Worm (Caenorhabditis elegans) whole organism, young adult: ENCODE measurements around the gene C02E7.8.

Experiments
- B0336.3 ChIP-seq: fragments of 200-800 bp; sonication (Bioruptor generic); IDR thresholded peaks from 2 replicates; pipeline ENCODE4 v1.3.6; 2022; ENCODE audit warnings: missing genetic modification characterization, missing compliant biosample characterization
- F39B2.1 ChIP-seq: fragments of 200-800 bp; sonication (Bioruptor generic); IDR thresholded peaks from 2 replicates; pipeline ENCODE4 v1.3.6; 2022; ENCODE audit warnings: missing genetic modification reagents, missing genetic modification characterization, missing compliant biosample characterization
- F57C9.4 ChIP-seq: sonication (generic microtip); optimal IDR thresholded peaks from 2 replicates; lab custom pipeline; 2017; ENCODE audit warnings: mild to moderate bottlenecking, missing genetic modification characterization, missing compliant biosample characterization
- T26A5.8 ChIP-seq: sonication (generic microtip); optimal IDR thresholded peaks from 2 replicates; lab custom pipeline; 2016; ENCODE audit warnings: missing genetic modification characterization, missing compliant biosample characterization
- athp-1 ChIP-seq: sonication (generic microtip); optimal IDR thresholded peaks from 2 replicates; lab custom pipeline; 2017; ENCODE audit warnings: mild to moderate bottlenecking, missing genetic modification characterization, missing compliant biosample characterization
- lin-26 ChIP-seq: fragments of 200-800 bp; sonication (Bioruptor generic); IDR thresholded peaks from 2 replicates; pipeline ENCODE4 v1.3.6; 2022; ENCODE audit warnings: missing genetic modification reagents, missing genetic modification characterization, missing compliant biosample characterization
- ztf-18 ChIP-seq: sonication (generic microtip); optimal IDR thresholded peaks from 2 replicates; lab custom pipeline; 2016; ENCODE audit warnings: missing genotype, mild to moderate bottlenecking, missing genetic modification characterization, missing compliant biosample characterization

DNA sequence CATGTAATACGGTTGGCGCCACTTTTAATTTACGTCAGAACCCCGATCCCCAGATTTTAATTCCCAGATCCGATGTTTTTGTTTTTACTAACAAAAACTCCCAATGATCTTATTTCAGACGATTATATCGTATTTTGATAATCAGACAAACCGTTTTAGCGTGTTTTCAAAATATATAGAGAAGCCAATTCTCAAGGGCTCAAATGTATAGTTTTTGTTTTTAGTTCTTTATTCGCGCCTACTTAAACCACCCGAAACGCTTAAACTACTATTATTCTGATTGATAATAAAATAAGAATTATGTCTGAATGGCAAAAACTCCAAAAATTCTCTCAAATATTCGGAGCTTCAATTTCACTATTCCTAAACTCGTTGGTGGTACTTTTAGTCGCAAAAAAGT lies 35.9 kb upstream of the C02E7.8 start, which contains the start of gene str-208:
- TF ChIP-seq lin-26 = no peak
- TF ChIP-seq T26A5.8 = no peak
- TF ChIP-seq F39B2.1 (GFP tag; lab: Robert Waterston, UW) = no peak
- TF ChIP-seq B0336.3 (GFP tag; lab: Robert Waterston, UW) = no peak
- TF ChIP-seq F57C9.4 = no peak
- TF ChIP-seq ztf-18 (tag; lab: Kevin White, UChicago) = no peak
- TF ChIP-seq athp-1 = no peak
